Fruit fly (Drosophila melanogaster) whole organism: ENCODE measurements around the gene RNaseX25.

Source experiments
- CG8478 ChIP-seq: fragments of >200 bp; optimal IDR thresholded peaks from 2 replicates; lab custom pipeline; 2018; ENCODE audit warnings: inconsistent platforms
- Dll ChIP-seq: fragments of >200 bp; optimal IDR thresholded peaks from 2 replicates; lab custom pipeline; 2017
- EcR ChIP-seq, 2 experiments: fragments of >200 bp; optimal IDR thresholded peaks; 2 replicates each; lab custom pipeline; 2017; ENCODE audit warnings: missing biosample characterization in 2 of 2, missing genetic modification characterization in 2 of 2, missing genetic modification reagents in 2 of 2
- psq ChIP-seq: fragments of >200 bp; optimal IDR thresholded peaks from 2 replicates; lab custom pipeline; 2017
- usp ChIP-seq: fragments of >200 bp; optimal IDR thresholded peaks from 2 replicates; lab custom pipeline; 2017; ENCODE audit warnings: missing biosample characterization, missing genetic modification characterization, mixed read lengths

DNA sequence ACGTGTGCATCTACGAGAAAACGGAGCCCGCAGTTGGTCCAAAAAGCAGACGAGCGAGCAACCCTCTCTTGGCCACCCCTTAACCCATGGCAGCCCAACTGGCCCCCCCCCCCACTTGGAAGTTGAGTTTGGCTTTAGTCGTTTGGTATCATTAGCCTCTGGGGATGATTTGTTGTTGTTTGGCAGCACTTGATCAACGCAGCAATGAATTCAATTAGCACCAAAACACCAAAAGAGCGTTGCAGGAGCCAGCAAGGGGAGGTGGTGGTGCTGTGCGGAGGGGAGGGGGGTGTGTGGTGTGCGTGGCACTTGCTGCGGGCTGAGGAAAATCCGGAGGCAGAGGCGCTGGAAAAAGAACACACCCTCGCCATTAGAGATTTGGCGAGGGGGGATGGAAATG lies 15.4 kb upstream of the RNaseX25 start:
- TF ChIP-seq Dll (lab: Kevin White, UChicago) (no peak), psq (lab: Kevin White, UChicago) (no peak), CG8478 (lab: Kevin White, UChicago) (no peak), usp (GFP tag; lab: Kevin White, UChicago) (no peak), EcR (GFP tag; optimal IDR thresholded peaks at IDR 0.05; lab: Kevin White, UChicago) (no peak)
